2 fruit fly cellular contexts compared by ENCODE assay signal in genomic region chrX:10071516-10071915, dm6.
TF ChIP-seq lines count a peak whose summit lies in the region.

No protein-coding gene starts in this region.

- no peak for TF ChIP-seq CTCF in whole organism, embryonic (GFP tag; optimal IDR thresholded peaks at IDR 0.05; lab: Kevin White, UChicago)

TF ChIP-seq in whole organism, embryonic, 481 proteins besides CTCF, POLR2A, EP300 and RAD21:
- no peak for TF ChIP-seq CHES-1-like (GFP tag; optimal IDR thresholded peaks at IDR 0.05; lab: Kevin White, UChicago)
- TF ChIP-seq CG5953 (GFP tag; IDR thresholded peaks at IDR 0.05; lab: Robert Waterston, UW) = no peak
- TF ChIP-seq crol (GFP tag; IDR thresholded peaks at IDR 0.05; lab: Robert Waterston, UW) = peak; percentile 60
- no peak for TF ChIP-seq zen2 (GFP tag; IDR thresholded peaks at IDR 0.05; lab: Robert Waterston, UW; ENCODE audit: partially characterized antibody)
- TF ChIP-seq HLH54F (GFP tag; optimal IDR thresholded peaks at IDR 0.05; lab: Kevin White, UChicago) = no peak
- TF ChIP-seq pho (GFP tag; optimal IDR thresholded peaks at IDR 0.05; lab: Kevin White, UChicago) = no peak

TF ChIP-seq in whole organism, pupa, 21 proteins besides CTCF, POLR2A, EP300 and RAD21:
- TF ChIP-seq EcR (GFP tag; optimal IDR thresholded peaks at IDR 0.05; lab: Kevin White, UChicago) (peak; percentile 93), CG9948 (tag; optimal IDR thresholded peaks at IDR 0.05; lab: Kevin White, UChicago) (no peak)
